Worm (Caenorhabditis elegans): ENCODE results near the gene nhr-13.

Gene nhr-13

ce11 chrV:2149432-2149831, 42.9 kb upstream of the nhr-13 start, which contains the start of gene C45H4.21:
C45H4.21 (minus strand) TSS chrV:2149532.
- TF ChIP-seq unc-39 (tag; optimal IDR thresholded peaks at IDR 0.05) (no peak), fkh-2 (tag; optimal IDR thresholded peaks at IDR 0.05) (no peak), daf-12 (tag; optimal IDR thresholded peaks at IDR 0.05) (no peak), unc-62 (GFP tag; optimal IDR thresholded peaks at IDR 0.05) (no peak), zag-1 (tag; optimal IDR thresholded peaks at IDR 0.05) (no peak), nhr-77 (tag; optimal IDR thresholded peaks at IDR 0.05) (no peak), nhr-43 (tag; optimal IDR thresholded peaks at IDR 0.05; ENCODE audit: poor library complexity, severe bottlenecking) (no peak), nhr-11 (tag; optimal IDR thresholded peaks at IDR 0.05) (no peak), ceh-28 (tag; optimal IDR thresholded peaks at IDR 0.05) (no peak), skn-1 (tag; optimal IDR thresholded peaks at IDR 0.05) (no peak), mdl-1 (tag; optimal IDR thresholded peaks at IDR 0.05) (no peak)

- TF ChIP-seq ceh-16 (tag; optimal IDR thresholded peaks at IDR 0.05) (no peak), aly-2 (tag; optimal IDR thresholded peaks at IDR 0.05) (no peak), ztf-11 (tag; optimal IDR thresholded peaks at IDR 0.05) (no peak), lin-15B (tag; optimal IDR thresholded peaks at IDR 0.05) (no peak), eor-1 (tag; optimal IDR thresholded peaks at IDR 0.05) (no peak), hmg-11 (tag; optimal IDR thresholded peaks at IDR 0.05) (no peak), nhr-28 (tag; optimal IDR thresholded peaks at IDR 0.05) (no peak), skn-1 (tag; optimal IDR thresholded peaks at IDR 0.05) (no peak), fkh-10 (GFP tag; optimal IDR thresholded peaks at IDR 0.05) (no peak)
Measured at ce11 chrV:2150876-2151275, 41.4 kb upstream of the nhr-13 start, which contains the start of gene C45H4.13. C45H4.13 (minus strand) TSS chrV:2150976.

DNA sequence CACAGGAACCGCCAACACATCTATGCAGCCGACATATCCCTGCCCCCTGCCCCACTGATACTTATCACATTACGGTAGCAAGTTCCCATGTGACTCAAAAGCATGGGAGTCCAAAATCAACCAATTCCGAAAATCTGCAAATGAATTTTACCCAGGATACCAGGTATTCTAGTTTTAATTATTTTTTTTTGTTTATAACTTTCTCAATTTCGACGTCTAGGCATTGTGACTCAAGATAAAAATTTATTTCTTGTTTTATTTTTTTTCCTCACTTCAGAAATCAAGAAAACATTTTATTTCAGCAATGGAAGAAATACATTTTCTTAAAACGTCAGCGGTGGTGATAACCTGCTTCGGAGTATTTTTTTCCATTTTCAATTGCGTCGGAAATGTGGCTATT, 40.8 kb upstream of the nhr-13 start, which contains the start of gene srbc-24:
Gene srbc-24 (plus strand): TSS at position 301 of the 400 bp plus-strand sequence.
- no peak for TF ChIP-seq mml-1 (tag; optimal IDR thresholded peaks at IDR 0.05)
- no peak for TF ChIP-seq nhr-12 (tag; optimal IDR thresholded peaks at IDR 0.05)
- TF ChIP-seq ceh-82 (tag; optimal IDR thresholded peaks at IDR 0.05) = no peak
- TF ChIP-seq tbx-2 (tag; optimal IDR thresholded peaks at IDR 0.05) = no peak
- no peak for TF ChIP-seq nhr-28 (tag; optimal IDR thresholded peaks at IDR 0.05)
- TF ChIP-seq nhr-43 (tag; optimal IDR thresholded peaks at IDR 0.05; ENCODE audit: poor library complexity, severe bottlenecking) = no peak

DNA sequence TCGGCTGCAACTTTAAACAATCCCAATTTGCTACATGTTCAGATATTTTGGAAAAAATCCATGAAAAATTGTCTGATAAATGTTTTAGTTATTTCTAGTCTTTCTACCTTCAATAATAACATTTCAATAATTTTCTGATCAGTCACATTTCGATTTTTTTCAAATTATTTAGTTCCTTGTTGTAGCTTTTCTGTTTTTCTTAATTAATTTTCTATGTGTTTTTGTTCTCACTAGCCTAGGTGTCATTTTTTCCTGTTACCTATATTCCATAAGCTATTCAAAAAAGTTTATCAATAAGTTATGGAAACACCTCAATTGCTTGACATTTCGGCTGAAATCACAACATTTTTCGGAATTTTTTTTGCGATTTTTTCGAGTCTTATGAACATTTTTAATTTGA, 39.0 kb upstream of the nhr-13 start, which contains the start of gene srbc-23:
Gene srbc-23 (plus strand): TSS at position 301 of the 400 bp plus-strand sequence.
- TF ChIP-seq egl-5 (tag; optimal IDR thresholded peaks at IDR 0.05) (no peak), nhr-43 (tag; optimal IDR thresholded peaks at IDR 0.05; ENCODE audit: poor library complexity, severe bottlenecking) (no peak), ZK546.5 (tag; optimal IDR thresholded peaks at IDR 0.05) (no peak), ceh-9 (tag; optimal IDR thresholded peaks at IDR 0.05) (no peak), nhr-67 (tag; optimal IDR thresholded peaks at IDR 0.05) (no peak), daf-12 (tag; optimal IDR thresholded peaks at IDR 0.05) (no peak), ztf-4 (tag; optimal IDR thresholded peaks at IDR 0.05) (no peak), fkh-10 (GFP tag; optimal IDR thresholded peaks at IDR 0.05) (no peak), pqm-1 (tag; optimal IDR thresholded peaks at IDR 0.05) (no peak), snpc-4 (tag; optimal IDR thresholded peaks at IDR 0.05) (no peak), zag-1 (tag; optimal IDR thresholded peaks at IDR 0.05) (no peak), nhr-237 (tag; optimal IDR thresholded peaks at IDR 0.05) (no peak), nhr-25 (tag; optimal IDR thresholded peaks at IDR 0.05) (no peak), tbx-2 (tag; optimal IDR thresholded peaks at IDR 0.05) (no peak), egl-27 (tag; optimal IDR thresholded peaks at IDR 0.05) (no peak), fos-1 (tag; optimal IDR thresholded peaks at IDR 0.05) (no peak), ztf-11 (tag; optimal IDR thresholded peaks at IDR 0.05) (no peak), nhr-28 (tag; optimal IDR thresholded peaks at IDR 0.05) (no peak), nhr-11 (tag; optimal IDR thresholded peaks at IDR 0.05) (no peak), elt-2 (tag; optimal IDR thresholded peaks at IDR 0.05) (no peak)

ce11 chrV:2155232-2155631, 37.1 kb upstream of the nhr-13 start, which contains the start of gene srbc-21:
srbc-21 (plus strand) TSS chrV:2155532.
- TF ChIP-seq unc-39 (tag; optimal IDR thresholded peaks at IDR 0.05) = no peak
- no peak for TF ChIP-seq pha-4 (tag; optimal IDR thresholded peaks at IDR 0.05)
- TF ChIP-seq ztf-11 (tag; optimal IDR thresholded peaks at IDR 0.05) = no peak
- no peak for TF ChIP-seq fos-1 (tag; optimal IDR thresholded peaks at IDR 0.05)
- no peak for TF ChIP-seq nhr-76 (tag; optimal IDR thresholded peaks at IDR 0.05)
- TF ChIP-seq zag-1 (tag; optimal IDR thresholded peaks at IDR 0.05) = no peak
- TF ChIP-seq ceh-9 (tag; optimal IDR thresholded peaks at IDR 0.05) = no peak
- no peak for TF ChIP-seq nhr-11 (tag; optimal IDR thresholded peaks at IDR 0.05)
- no peak for TF ChIP-seq nhr-28 (tag; optimal IDR thresholded peaks at IDR 0.05)
- no peak for TF ChIP-seq nhr-67 (tag; optimal IDR thresholded peaks at IDR 0.05)
- no peak for TF ChIP-seq fkh-2 (tag; optimal IDR thresholded peaks at IDR 0.05)
- TF ChIP-seq unc-62 (GFP tag; optimal IDR thresholded peaks at IDR 0.05) = no peak
- no peak for TF ChIP-seq ztf-4 (tag; optimal IDR thresholded peaks at IDR 0.05)
- TF ChIP-seq nfya-1 (tag; optimal IDR thresholded peaks at IDR 0.05; ENCODE audit: insufficient read depth) = no peak
- TF ChIP-seq skn-1 (tag; optimal IDR thresholded peaks at IDR 0.05) = no peak
- TF ChIP-seq snpc-4 (tag; optimal IDR thresholded peaks at IDR 0.05) = no peak
- TF ChIP-seq egl-27 (tag; optimal IDR thresholded peaks at IDR 0.05) = no peak
- TF ChIP-seq jun-1 (tag; optimal IDR thresholded peaks at IDR 0.05) = no peak
